Fruit fly (Drosophila melanogaster): ENCODE measurements around the gene Qsox4.
A peak's percentile ranks its signal among the peaks of the same experiment; 100 is the strongest.

Qsox4 gene

dm6 chr3R:23752728-23753127, 50.2 kb downstream of the Qsox4 start, which contains the start of the genes RanBP3 and Rpt5 (continued):
- TF ChIP-seq CG15011 (GFP tag; optimal IDR thresholded peaks at IDR 0.05) (no peak), dan (GFP tag; IDR thresholded peaks at IDR 0.05) (no peak), sr (GFP tag; IDR thresholded peaks at IDR 0.05) (no peak), ac (GFP tag; optimal IDR thresholded peaks at IDR 0.05) (no peak), gcm2 (GFP tag; optimal IDR thresholded peaks at IDR 0.05) (peak; percentile 10), slbo (GFP tag; IDR thresholded peaks at IDR 0.05) (peak; percentile 83), CG7556 (GFP tag; optimal IDR thresholded peaks at IDR 0.05) (peak; percentile 17), scrt (GFP tag; optimal IDR thresholded peaks at IDR 0.05) (no peak), disco-r (GFP tag; optimal IDR thresholded peaks at IDR 0.05) (no peak), CG3995 (GFP tag; optimal IDR thresholded peaks at IDR 0.05) (peak; percentile 35), jigr1 (GFP tag; IDR thresholded peaks at IDR 0.05) (no peak), CG10565 (GFP tag; optimal IDR thresholded peaks at IDR 0.05) (no peak), CG3407 (GFP tag; optimal IDR thresholded peaks at IDR 0.05) (no peak), ERR (GFP tag; optimal IDR thresholded peaks at IDR 0.05) (peak; percentile 77), CG2199 (GFP tag; IDR thresholded peaks at IDR 0.05) (no peak), tio (GFP tag; optimal IDR thresholded peaks at IDR 0.05) (no peak), hth (optimal IDR thresholded peaks at IDR 0.05) (no peak), CG1602 (GFP tag; optimal IDR thresholded peaks at IDR 0.05) (no peak), CG16813 (GFP tag; IDR thresholded peaks at IDR 0.05; ENCODE audit: partially characterized antibody) (peak; percentile 79), Xrp1 (GFP tag; IDR thresholded peaks at IDR 0.05) (no peak), CG10366 (GFP tag; IDR thresholded peaks at IDR 0.05) (peak; percentile 29), CG2116 (GFP tag; optimal IDR thresholded peaks at IDR 0.05) (peak; percentile 85), CG13424 (tag; optimal IDR thresholded peaks at IDR 0.05) (peak; percentile 10), zf30C (GFP tag; optimal IDR thresholded peaks at IDR 0.05) (no peak), CG8290 (GFP tag; optimal IDR thresholded peaks at IDR 0.05) (no peak), CG8290 (tag; optimal IDR thresholded peaks at IDR 0.05) (no peak), CG30020 (tag; optimal IDR thresholded peaks at IDR 0.05) (no peak), sna (GFP tag; IDR thresholded peaks at IDR 0.05; ENCODE audit: partially characterized antibody) (peak; percentile 68), p53 (GFP tag; optimal IDR thresholded peaks at IDR 0.05) (peak; percentile 32), CG4820 (GFP tag; optimal IDR thresholded peaks at IDR 0.05) (peak; percentile 3), grn (GFP tag; optimal IDR thresholded peaks at IDR 0.05) (no peak), gce (GFP tag; IDR thresholded peaks at IDR 0.05) (peak; percentile 17; the same call in 1 of the 3 replicates), CG18764 (GFP tag; optimal IDR thresholded peaks at IDR 0.05) (no peak), ase (GFP tag; IDR thresholded peaks at IDR 0.05) (no peak), mld (GFP tag; IDR thresholded peaks at IDR 0.05; ENCODE audit: partially characterized antibody) (peak; percentile 92), CG17385 (GFP tag; optimal IDR thresholded peaks at IDR 0.05) (no peak), D (optimal IDR thresholded peaks at IDR 0.05) (no peak), D (GFP tag; optimal IDR thresholded peaks at IDR 0.05) (no peak), CG18599 (GFP tag; optimal IDR thresholded peaks at IDR 0.05) (peak; percentile 59), CG10431 (GFP tag; optimal IDR thresholded peaks at IDR 0.05) (no peak), zen2 (GFP tag; IDR thresholded peaks at IDR 0.05; ENCODE audit: partially characterized antibody) (peak; percentile 76), Gsc (GFP tag; IDR thresholded peaks at IDR 0.05) (no peak), CG1024 (GFP tag; IDR thresholded peaks at IDR 0.05) (no peak), Gug (GFP tag; IDR thresholded peaks at IDR 0.05) (peak; percentile 36; the same call in 1 of the 4 replicates), NC2β (GFP tag; optimal IDR thresholded peaks at IDR 0.05) (peak; percentile 20), eyg (GFP tag; optimal IDR thresholded peaks at IDR 0.05) (peak; percentile 40), fd64A (GFP tag; optimal IDR thresholded peaks at IDR 0.05) (no peak), Hmx (GFP tag; optimal IDR thresholded peaks at IDR 0.05) (no peak), CG15479 (GFP tag; optimal IDR thresholded peaks at IDR 0.05) (no peak), Abd-B (GFP tag; optimal IDR thresholded peaks at IDR 0.05) (no peak), CG4360 (GFP tag; IDR thresholded peaks at IDR 0.05) (no peak), CG9215 (GFP tag; IDR thresholded peaks at IDR 0.05) (peak; percentile 44), Poxn (GFP tag; IDR thresholded peaks at IDR 0.05) (no peak)

All from whole organism, embryonic.